Fruit fly (Drosophila melanogaster) whole organism, pupa: ENCODE measurements around the gene ValRS-m.

ENCODE experiments used
- CG15710 ChIP-seq: fragments of 200-800 bp; sonication (Bioruptor generic); optimal IDR thresholded peaks from 2 replicates; lab custom pipeline; 2018; ENCODE audit warnings: missing biosample characterization, mild to moderate bottlenecking, missing genetic modification characterization, moderate library complexity
- CG32121 ChIP-seq: fragments of 200-800 bp; sonication (Bioruptor generic); IDR thresholded peaks from 2 replicates; pipeline ENCODE4 v1.3.6; 2022; ENCODE audit warnings: missing biosample characterization, missing genetic modification characterization
- CG34367 ChIP-seq: fragments of 200-800 bp; sonication (Bioruptor generic); optimal IDR thresholded peaks from 2 replicates; lab custom pipeline; 2018; ENCODE audit warnings: missing biosample characterization, mild to moderate bottlenecking, missing genetic modification characterization
- Pif1B ChIP-seq: fragments of 200-800 bp; sonication (Bioruptor generic); optimal IDR thresholded peaks from 3 replicates; lab custom pipeline; 2016; ENCODE audit warnings: missing biosample characterization, missing genetic modification characterization

DNA sequence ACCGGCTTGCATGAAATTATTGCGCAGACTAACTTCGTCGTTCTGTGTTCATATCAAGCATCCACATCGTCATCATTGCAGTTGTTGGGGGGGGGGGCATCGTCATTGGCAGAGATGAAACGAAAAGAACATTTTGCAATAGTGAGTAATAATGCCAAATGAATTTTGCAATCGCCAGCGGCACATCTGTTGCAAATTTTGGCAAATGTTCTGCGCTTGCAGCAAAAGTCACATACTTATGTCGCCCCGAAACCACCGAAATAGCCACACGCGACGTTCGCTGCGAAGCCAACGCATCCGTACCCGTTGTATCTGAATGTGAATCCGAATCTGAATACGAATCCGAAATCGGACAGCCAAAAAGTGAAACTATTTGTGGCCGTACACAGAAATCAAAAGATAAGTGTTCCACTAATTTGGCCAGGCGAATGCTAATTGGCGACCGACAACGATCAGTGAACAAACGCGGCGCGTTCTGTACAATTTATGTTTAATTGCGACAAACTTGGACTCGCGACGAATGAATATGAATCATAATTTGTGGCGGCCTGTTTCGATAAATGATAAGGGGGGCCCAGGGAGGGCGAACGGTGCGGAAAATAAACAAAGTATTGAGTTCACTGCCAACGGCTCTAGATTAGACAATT, 16.6 kb downstream of the ValRS-m start:
- TF ChIP-seq CG32121 (GFP tag; lab: Robert Waterston, UW) (peak; percentile 52; the same call in 1 of the 2 replicates), CG15710 (tag; lab: Kevin White, UChicago) (no peak), CG34367 (no peak), Pif1B (GFP tag; lab: Kevin White, UChicago) (no peak)
